Worm (Caenorhabditis elegans) whole organism, midembryonic: ENCODE measurements around the gene slcr-46.2.

ENCODE experiments used
- T22C8.4 ChIP-seq: fragments of 200-800 bp; sonication (Bioruptor generic); IDR thresholded peaks from 2 replicates; pipeline ENCODE4 v1.3.6; 2022; ENCODE audit warnings: missing genetic modification characterization, missing compliant biosample characterization
- cog-1 ChIP-seq: sonication (generic microtip); optimal IDR thresholded peaks from 2 replicates; lab custom pipeline; 2016; ENCODE audit warnings: missing genetic modification characterization, missing compliant biosample characterization
- flt-1 ChIP-seq: fragments of 200-800 bp; sonication (Bioruptor generic); IDR thresholded peaks from 2 replicates; pipeline ENCODE4 v1.3.6; 2022; ENCODE audit warnings: missing genetic modification characterization, missing compliant biosample characterization
- klf-2 ChIP-seq: fragments of 200-800 bp; sonication (Bioruptor generic); conservative IDR thresholded peaks from 2 replicates; pipeline ENCODE4 v1.3.6; 2022; ENCODE audit warnings: missing genetic modification reagents, missing genetic modification characterization, missing compliant biosample characterization
- med-1 ChIP-seq: sonication (generic microtip); optimal IDR thresholded peaks from 2 replicates; lab custom pipeline; 2017; ENCODE audit warnings: missing genetic modification characterization, mild to moderate bottlenecking, missing compliant biosample characterization, antibody characterized with exemption, missing genetic modification reagents; ENCODE audit not compliant: insufficient read depth
- tab-1 ChIP-seq: fragments of 200-800 bp; sonication (Bioruptor generic); IDR thresholded peaks from 2 replicates; pipeline ENCODE4 v1.3.6; 2022; ENCODE audit warnings: missing genetic modification characterization, missing compliant biosample characterization
- ztf-23 ChIP-seq: fragments of 200-800 bp; sonication (Bioruptor generic); IDR thresholded peaks from 2 replicates; pipeline ENCODE4 v1.3.6; 2022; ENCODE audit warnings: missing genetic modification reagents, missing genetic modification characterization, missing compliant biosample characterization
- ztf-29 ChIP-seq: fragments of 200-800 bp; sonication (Bioruptor generic); IDR thresholded peaks from 2 replicates; pipeline ENCODE4 v1.3.6; 2022; ENCODE audit warnings: missing genetic modification reagents, missing genetic modification characterization, missing compliant biosample characterization

DNA sequence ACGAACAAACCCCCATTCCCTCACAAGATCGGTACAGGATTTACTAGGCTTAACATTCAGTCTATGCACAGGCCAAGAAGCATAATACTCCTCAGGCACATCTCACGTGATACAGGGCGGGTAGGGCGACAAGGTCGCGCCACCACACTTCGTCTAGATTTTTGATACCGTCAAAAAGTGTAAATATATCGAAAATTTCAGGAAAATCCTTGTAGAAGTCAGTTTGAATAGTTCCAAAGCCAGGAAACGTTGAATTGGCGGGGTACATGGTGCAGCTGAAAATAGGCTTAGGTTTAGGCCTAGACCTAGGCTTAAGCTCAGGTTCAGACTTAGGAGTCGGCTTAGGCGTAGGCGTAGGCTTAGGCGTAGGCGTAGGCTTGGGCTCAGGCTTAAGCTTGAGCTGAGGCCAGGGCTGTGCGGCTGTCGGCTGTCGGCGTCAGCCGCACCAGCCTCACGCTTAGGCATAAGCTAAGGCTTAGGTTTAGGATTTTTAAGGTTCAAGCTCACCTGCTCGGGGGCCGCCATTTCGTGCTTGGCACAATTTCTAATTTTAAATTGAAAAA lies 40.5 kb upstream of the slcr-46.2 start:
- TF ChIP-seq cog-1 (tag; lab: Kevin White, UChicago): no peak
- no peak for TF ChIP-seq med-1
- TF ChIP-seq T22C8.4 (GFP tag; lab: Robert Waterston, UW): no peak
- no peak; the same call in 1 of the 2 replicates for TF ChIP-seq flt-1 (GFP tag; lab: Robert Waterston, UW)
- no peak for TF ChIP-seq klf-2
- peak; percentile 53; the same call in 1 of the 2 replicates for TF ChIP-seq ztf-29 (GFP tag; lab: Robert Waterston, UW)
- peak; percentile 70; the same call in 1 of the 2 replicates for TF ChIP-seq tab-1 (GFP tag; lab: Robert Waterston, UW)
- TF ChIP-seq ztf-23 (GFP tag; lab: Robert Waterston, UW): no peak
